Worm (Caenorhabditis elegans) whole organism, L4 larva: ENCODE data around the gene mif-1.
A peak's percentile ranks its signal among the peaks of the same experiment; 100 is the strongest.

Source experiments
- D1046.2 ChIP-seq: fragments of 200-800 bp; sonication (Bioruptor generic); IDR thresholded peaks from 2 replicates; pipeline ENCODE4 v1.3.6; 2022; ENCODE audit warnings: missing genetic modification characterization, missing compliant biosample characterization
- F10B5.3 ChIP-seq: sonication (generic microtip); optimal IDR thresholded peaks from 2 replicates; lab custom pipeline; 2016; ENCODE audit warnings: mild to moderate bottlenecking, missing genetic modification characterization, missing compliant biosample characterization
- F26F4.8 ChIP-seq: fragments of 200-800 bp; sonication (Bioruptor generic); conservative IDR thresholded peaks from 2 replicates; pipeline ENCODE4 v1.3.6; 2022; ENCODE audit warnings: missing genetic modification characterization, missing compliant biosample characterization
- F37D6.2 ChIP-seq: sonication (generic microtip); optimal IDR thresholded peaks from 2 replicates; lab custom pipeline; 2016; ENCODE audit warnings: mild to moderate bottlenecking, missing genetic modification characterization, missing compliant biosample characterization
- T26A8.4 ChIP-seq: fragments of 200-800 bp; sonication (Bioruptor generic); IDR thresholded peaks from 2 replicates; pipeline ENCODE4 v1.3.6; 2022; ENCODE audit warnings: missing genetic modification characterization, missing compliant biosample characterization
- aha-1 ChIP-seq: fragments of 150-350 bp; peaks from one replicate; lab custom pipeline; 2014; ENCODE audit warnings: missing biosample characterization, missing genetic modification characterization
- ceh-28 ChIP-seq: fragments of 150-350 bp; optimal IDR thresholded peaks from 2 replicates; lab custom pipeline; 2014; ENCODE audit warnings: missing biosample characterization, missing genetic modification reagents, missing genetic modification characterization
- ceh-62 ChIP-seq: sonication (generic microtip); optimal IDR thresholded peaks from 2 replicates; lab custom pipeline; 2017; ENCODE audit warnings: missing biosample characterization, missing genetic modification characterization
- daf-12 ChIP-seq: fragments of 150-350 bp; optimal IDR thresholded peaks from 2 replicates; lab custom pipeline; 2014; ENCODE audit warnings: missing biosample characterization, missing genetic modification reagents, missing genetic modification characterization
- daf-16 ChIP-seq, 3 experiments: sonication (generic microtip); optimal IDR thresholded peaks; 2 replicates each; lab custom pipeline; 2016 to 2017; ENCODE audit warnings: missing genetic modification characterization in 3 of 3, missing genetic modification reagents in 3 of 3, mild to moderate bottlenecking in 2 of 3, missing compliant biosample characterization in 2 of 3, missing biosample characterization in 1 of 3, moderate library complexity in 1 of 3
- daf-8 ChIP-seq: fragments of 200-800 bp; sonication (Bioruptor generic); IDR thresholded peaks from 2 replicates; pipeline ENCODE4 v1.3.6; 2022; ENCODE audit warnings: missing genetic modification characterization, missing compliant biosample characterization
- dmd-9 ChIP-seq: fragments of 200-800 bp; sonication (Bioruptor generic); IDR thresholded peaks from 2 replicates; pipeline ENCODE4 v1.3.6; 2022; ENCODE audit warnings: missing genetic modification reagents, missing genetic modification characterization, missing compliant biosample characterization
- dpl-1 ChIP-seq: fragments of 150-350 bp; optimal IDR thresholded peaks from 2 replicates; lab custom pipeline; 2014; ENCODE audit warnings: missing biosample characterization, missing genetic modification reagents, missing genetic modification characterization
- duxl-1 ChIP-seq: sonication (generic microtip); optimal IDR thresholded peaks from 2 replicates; lab custom pipeline; 2016; ENCODE audit warnings: mild to moderate bottlenecking, missing genetic modification characterization, moderate library complexity, missing compliant biosample characterization; ENCODE audit not compliant: poor library complexity
- egl-27 ChIP-seq: sonication (generic microtip); optimal IDR thresholded peaks from 3 replicates; lab custom pipeline; 2017; ENCODE audit warnings: missing biosample characterization, missing genetic modification reagents, missing genetic modification characterization
- egl-43 ChIP-seq: fragments of 200-800 bp; sonication (Bioruptor generic); IDR thresholded peaks from 2 replicates; pipeline ENCODE4 v1.3.6; 2022; ENCODE audit warnings: missing genetic modification reagents, missing genetic modification characterization, missing compliant biosample characterization
- fos-1 ChIP-seq: fragments of 150-350 bp; optimal IDR thresholded peaks from 2 replicates; lab custom pipeline; 2014; ENCODE audit warnings: missing biosample characterization, missing genetic modification characterization
- gei-8 ChIP-seq: fragments of 200-800 bp; sonication (Bioruptor generic); optimal IDR thresholded peaks from 2 replicates; lab custom pipeline; 2018; ENCODE audit warnings: mild to moderate bottlenecking, missing genetic modification characterization, missing compliant biosample characterization
- hif-1 ChIP-seq, 2 experiments: sonication (generic microtip); optimal IDR thresholded peaks; 2 replicates each; lab custom pipeline; 2016 to 2017; ENCODE audit warnings: missing compliant biosample characterization in 2 of 2, missing genetic modification characterization in 2 of 2, missing genetic modification reagents in 2 of 2, missing genotype in 2 of 2, mild to moderate bottlenecking in 1 of 2
- hlh-11 ChIP-seq: fragments of 200-800 bp; sonication (Bioruptor generic); optimal IDR thresholded peaks from 2 replicates; lab custom pipeline; 2018; ENCODE audit warnings: mild to moderate bottlenecking, missing genetic modification characterization, missing compliant biosample characterization
- hmg-1.1 ChIP-seq: fragments of 200-800 bp; sonication (Bioruptor generic); IDR thresholded peaks from 2 replicates; pipeline ENCODE4 v1.3.6; 2022; ENCODE audit warnings: missing genetic modification reagents, missing genetic modification characterization, missing compliant biosample characterization
- lin-1 ChIP-seq: fragments of 200-800 bp; sonication (Bioruptor generic); IDR thresholded peaks from 2 replicates; pipeline ENCODE4 v1.3.6; 2022; ENCODE audit warnings: missing genetic modification reagents, missing genetic modification characterization, missing compliant biosample characterization
- lin-29 ChIP-seq: fragments of 200-800 bp; sonication (Bioruptor generic); IDR thresholded peaks from 2 replicates; pipeline ENCODE4 v1.3.6; 2022; ENCODE audit warnings: missing genetic modification reagents, missing genetic modification characterization, missing compliant biosample characterization
- lin-38 ChIP-seq: fragments of 200-800 bp; sonication (Bioruptor generic); IDR thresholded peaks from 2 replicates; pipeline ENCODE4 v1.3.6; 2022; ENCODE audit warnings: missing genetic modification reagents, missing genetic modification characterization, missing compliant biosample characterization
- lin-39 ChIP-seq: fragments of 150-350 bp; optimal IDR thresholded peaks from 2 replicates; lab custom pipeline; 2014; ENCODE audit warnings: missing biosample characterization, missing genetic modification reagents, missing genetic modification characterization
- mdl-1 ChIP-seq, 2 experiments: fragments of 150-350 bp in 1 of 2; sonication (generic microtip) in 1 of 2; optimal IDR thresholded peaks; 2 replicates each; lab custom pipeline; 2014 to 2017; ENCODE audit warnings: missing biosample characterization in 2 of 2, missing genetic modification characterization in 2 of 2
- mes-2 ChIP-seq: sonication (generic microtip); optimal IDR thresholded peaks from 2 replicates; lab custom pipeline; 2016; ENCODE audit warnings: missing genotype, mild to moderate bottlenecking, missing genetic modification characterization, missing compliant biosample characterization; ENCODE audit not compliant: poor library complexity, severe bottlenecking
- mxl-2 ChIP-seq: fragments of 200-800 bp; sonication (Bioruptor generic); conservative IDR thresholded peaks from 2 replicates; pipeline ENCODE4 v1.3.6; 2022; ENCODE audit warnings: missing genetic modification reagents, missing genetic modification characterization, missing compliant biosample characterization
- nhr-11 ChIP-seq: fragments of 150-350 bp; optimal IDR thresholded peaks from 2 replicates; lab custom pipeline; 2014; ENCODE audit warnings: missing biosample characterization, missing genetic modification characterization
- nhr-25 ChIP-seq: sonication (generic microtip); optimal IDR thresholded peaks from 2 replicates; lab custom pipeline; 2017; ENCODE audit warnings: missing genetic modification characterization, mild to moderate bottlenecking, missing compliant biosample characterization, antibody characterized with exemption, moderate library complexity, borderline replicate concordance; ENCODE audit not compliant: insufficient read depth
- nhr-41 ChIP-seq: fragments of 200-800 bp; sonication (Bioruptor generic); IDR thresholded peaks from 2 replicates; pipeline ENCODE4 v1.3.6; 2022; ENCODE audit warnings: missing genetic modification reagents, missing genetic modification characterization, missing compliant biosample characterization
- pha-4 ChIP-seq, 2 experiments: fragments of 150-350 bp in 1 of 2; fragments of 200-800 bp in 1 of 2; sonication (Bioruptor generic) in 1 of 2; IDR thresholded peaks in 1 of 2; optimal IDR thresholded peaks in 1 of 2; 2 replicates each; pipeline versions ENCODE4 v1.3.6 to Lab custom; 2014 to 2022; ENCODE audit warnings: missing genetic modification characterization in 2 of 2, missing genetic modification reagents in 2 of 2, missing biosample characterization in 1 of 2, missing compliant biosample characterization in 1 of 2
- pqm-1 ChIP-seq: sonication (generic microtip); optimal IDR thresholded peaks from 2 replicates; lab custom pipeline; 2017; ENCODE audit warnings: missing biosample characterization, missing genetic modification characterization
- rbr-2 ChIP-seq: sonication (generic microtip); optimal IDR thresholded peaks from 2 replicates; lab custom pipeline; 2016; ENCODE audit warnings: missing genotype, missing genetic modification characterization, missing compliant biosample characterization
- sdz-12 ChIP-seq: fragments of 200-800 bp; sonication (Bioruptor generic); optimal IDR thresholded peaks from 2 replicates; lab custom pipeline; 2018; ENCODE audit warnings: mild to moderate bottlenecking, missing genetic modification characterization, missing compliant biosample characterization
- set-16 ChIP-seq: fragments of 200-800 bp; sonication (Bioruptor generic); IDR thresholded peaks from 2 replicates; pipeline ENCODE4 v1.3.6; 2022; ENCODE audit warnings: missing genetic modification reagents, missing genetic modification characterization, missing compliant biosample characterization
- snpc-1.2 ChIP-seq: fragments of 200-800 bp; sonication (Bioruptor generic); IDR thresholded peaks from 2 replicates; pipeline ENCODE4 v1.3.6; 2022; ENCODE audit warnings: missing genetic modification reagents, missing genetic modification characterization, missing compliant biosample characterization
- unc-130 ChIP-seq: sonication (generic microtip); optimal IDR thresholded peaks from 2 replicates; lab custom pipeline; 2016; ENCODE audit warnings: missing genetic modification reagents, missing genetic modification characterization, missing compliant biosample characterization
- unc-62 ChIP-seq, 3 experiments: fragments of 150-350 bp in 1 of 3; sonication (generic microtip); optimal IDR thresholded peaks in 2 of 3; peaks in 1 of 3; 1 replicate in 1 of 3; 2 replicates in 2 of 3; lab custom pipeline; 2014 to 2017; ENCODE audit warnings: missing biosample characterization in 3 of 3, missing genetic modification characterization in 3 of 3, missing genetic modification reagents in 3 of 3, missing genotype in 1 of 3
- zag-1 ChIP-seq: fragments of 150-350 bp; optimal IDR thresholded peaks from 2 replicates; lab custom pipeline; 2014; ENCODE audit warnings: missing biosample characterization, missing genetic modification characterization
- ztf-11 ChIP-seq: fragments of 150-350 bp; optimal IDR thresholded peaks from 2 replicates; lab custom pipeline; 2014; ENCODE audit warnings: missing biosample characterization, missing genetic modification characterization

The mif-1 gene

DNA sequence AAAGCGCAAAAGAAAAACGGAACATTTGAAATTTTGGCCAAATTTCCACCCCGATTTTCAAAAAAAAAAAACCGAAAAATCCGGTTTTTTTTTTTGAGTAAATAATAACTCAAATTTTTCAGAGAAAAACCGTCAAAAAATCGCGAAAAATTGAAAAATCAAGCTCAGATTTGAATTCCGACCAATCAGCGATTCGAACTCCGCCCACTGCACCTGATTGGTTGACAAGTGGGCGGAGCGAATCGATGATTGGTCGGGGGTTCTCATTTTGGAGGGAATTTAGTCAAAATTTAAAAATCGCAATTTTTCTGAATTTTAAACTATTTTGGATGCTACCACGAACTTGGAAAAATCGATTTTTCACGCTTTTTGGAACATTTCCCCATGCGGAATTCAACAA lies 18.9 kb upstream of the mif-1 start:
- no peak for TF ChIP-seq nhr-25
- TF ChIP-seq lin-1 (GFP tag; lab: Robert Waterston, UW): no peak
- no peak for TF ChIP-seq hmg-1.1
- no peak for TF ChIP-seq dpl-1
- TF ChIP-seq egl-27: no peak
- TF ChIP-seq lin-39 (tag; lab: Kevin White, UChicago): no peak
- TF ChIP-seq pqm-1 (tag; lab: Kevin White, UChicago): no peak
- TF ChIP-seq F26F4.8 (GFP tag; lab: Robert Waterston, UW): no peak
- TF ChIP-seq egl-43 (GFP tag; lab: Robert Waterston, UW): no peak
- TF ChIP-seq zag-1 (tag; lab: Kevin White, UChicago): no peak
- no peak for TF ChIP-seq dmd-9 (GFP tag; lab: Robert Waterston, UW)
- no peak for TF ChIP-seq set-16
- TF ChIP-seq rbr-2 (tag; lab: Kevin White, UChicago): no peak
- TF ChIP-seq F10B5.3 (tag; lab: Kevin White, UChicago): no peak
- TF ChIP-seq ceh-62 (tag; lab: Kevin White, UChicago): no peak
- no peak for TF ChIP-seq daf-16 (GFP tag; optimal IDR thresholded peaks at IDR 0.05; lab: Kevin White, UChicago)
- no peak for TF ChIP-seq daf-16 (tag; optimal IDR thresholded peaks at IDR 0.05; lab: Kevin White, UChicago)
- TF ChIP-seq daf-8 (GFP tag; lab: Robert Waterston, UW): no peak
- no peak for TF ChIP-seq hlh-11
- no peak for TF ChIP-seq nhr-11 (tag; lab: Kevin White, UChicago)
- TF ChIP-seq T26A8.4 (GFP tag; lab: Robert Waterston, UW): no peak

DNA sequence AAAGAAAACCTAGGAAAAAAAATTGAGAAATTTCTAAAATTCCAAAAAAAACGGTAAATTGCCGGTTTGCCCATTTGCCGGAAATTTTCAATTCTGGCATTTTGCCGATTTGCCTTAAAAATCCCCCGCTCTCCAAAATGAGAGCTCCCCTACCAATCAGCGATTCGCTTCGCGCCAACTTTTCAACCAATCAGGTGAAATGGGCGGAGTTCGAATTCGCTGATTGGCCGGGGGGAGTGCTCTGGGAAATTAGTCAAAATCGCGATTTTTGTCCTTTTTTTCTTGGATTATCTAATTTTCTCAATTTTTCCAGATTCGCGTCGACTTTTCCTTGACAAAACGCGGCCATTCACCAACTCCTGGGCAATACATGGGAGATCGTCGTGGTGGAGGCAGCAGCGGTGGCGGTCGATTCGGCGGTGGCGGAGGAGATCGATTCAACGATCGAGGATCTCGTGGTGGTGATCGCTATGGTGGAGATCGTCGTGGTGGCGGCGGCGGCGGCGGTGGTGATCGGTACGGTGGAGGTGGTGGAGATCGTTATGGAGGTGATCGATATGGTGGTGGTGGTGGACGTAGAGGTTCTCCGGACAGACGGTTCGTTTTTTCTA lies 18.3 kb upstream of the mif-1 start:
- no peak for TF ChIP-seq F37D6.2 (tag; lab: Kevin White, UChicago)
- TF ChIP-seq fos-1 (tag; lab: Kevin White, UChicago): no peak
- TF ChIP-seq aha-1 (tag; lab: Kevin White, UChicago): peak; percentile 24
- peak; percentile 7; the same call in 1 of the 2 replicates for TF ChIP-seq snpc-1.2
- no peak for TF ChIP-seq pha-4 (GFP tag; IDR thresholded peaks at IDR 0.05; lab: Robert Waterston, UW)
- TF ChIP-seq pha-4 (tag; optimal IDR thresholded peaks at IDR 0.05; lab: Kevin White, UChicago): no peak
- peak; percentile 91 for TF ChIP-seq set-16
- peak; percentile 13 for TF ChIP-seq gei-8 (GFP tag; lab: Kevin White, UChicago)

DNA sequence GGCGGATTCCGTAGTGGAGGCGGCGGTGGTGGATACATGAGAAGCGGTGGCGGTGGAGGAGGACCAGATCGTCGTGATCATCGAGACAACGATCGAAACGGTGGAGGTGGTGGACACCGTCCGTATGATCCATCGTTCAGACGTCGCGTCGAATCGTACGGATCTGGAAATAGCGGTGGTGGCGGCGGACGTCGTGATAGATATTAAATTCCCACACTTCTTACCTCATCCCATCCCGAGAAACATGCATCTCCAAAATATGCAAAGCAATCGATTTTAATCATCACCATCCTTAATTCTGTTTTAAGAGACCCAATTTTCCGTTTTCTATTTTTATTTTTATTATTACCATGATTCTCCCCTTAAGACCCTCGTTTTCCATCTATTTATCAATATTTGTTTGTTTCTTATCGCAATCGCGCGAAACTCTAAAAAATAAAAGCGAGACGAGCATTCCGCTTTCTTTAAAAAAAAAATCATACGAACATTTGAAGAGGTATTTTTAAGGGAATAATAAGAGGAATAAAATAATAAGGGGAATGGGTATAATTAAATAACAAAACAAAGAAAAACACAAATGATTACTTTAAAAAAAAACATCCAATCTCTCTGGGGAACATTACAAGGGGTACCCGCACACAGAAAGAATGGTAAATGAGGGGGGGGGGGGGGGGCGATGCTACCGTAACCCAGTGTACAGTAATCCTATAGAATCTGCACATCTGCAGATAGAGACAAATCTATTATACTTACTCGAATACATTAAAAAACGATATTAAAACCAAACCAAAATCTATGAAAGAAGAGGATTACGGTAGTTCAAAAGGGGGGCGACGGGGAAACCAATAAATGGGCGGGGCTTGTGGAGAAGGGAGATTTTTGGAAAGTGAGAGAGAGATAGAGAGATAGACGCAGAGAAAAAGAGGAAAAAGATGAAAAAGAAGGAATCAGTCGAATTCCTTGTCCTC lies 17.1 kb upstream of the mif-1 start:
- TF ChIP-seq lin-29 (GFP tag; lab: Robert Waterston, UW) (no peak), nhr-41 (GFP tag; lab: Robert Waterston, UW) (no peak), unc-130 (GFP tag; lab: Kevin White, UChicago) (peak; percentile 4), unc-62 (GFP tag; optimal IDR thresholded peaks at IDR 0.05 in 1 of 2; lab: Kevin White, UChicago) (no peak), unc-62 (tag; optimal IDR thresholded peaks at IDR 0.05; lab: Kevin White, UChicago) (no peak), ceh-62 (tag; lab: Kevin White, UChicago) (no peak), mes-2 (tag; lab: Kevin White, UChicago) (peak; percentile 40), duxl-1 (tag; lab: Kevin White, UChicago) (no peak), daf-12 (tag; lab: Kevin White, UChicago) (no peak), sdz-12 (GFP tag; lab: Kevin White, UChicago) (peak; percentile 32), mdl-1 (tag; optimal IDR thresholded peaks at IDR 0.05; lab: Kevin White, UChicago) (no peak), gei-8 (GFP tag; lab: Kevin White, UChicago) (peak; percentile 22), D1046.2 (0 out of 2 replicates have a peak, but pooled peaks have one; percentile 17), ztf-11 (tag; lab: Kevin White, UChicago) (no peak), pha-4 (GFP tag; IDR thresholded peaks at IDR 0.05; lab: Robert Waterston, UW) (peak; percentile 27; the same call in 1 of the 2 replicates), pha-4 (tag; optimal IDR thresholded peaks at IDR 0.05; lab: Kevin White, UChicago) (no peak), ceh-28 (tag; lab: Kevin White, UChicago) (no peak), daf-16 (GFP tag; optimal IDR thresholded peaks at IDR 0.05; lab: Kevin White, UChicago) (peak in 1 of 2 experiments; percentile 25), daf-16 (tag; optimal IDR thresholded peaks at IDR 0.05; lab: Kevin White, UChicago) (peak; percentile 57), set-16 (peak; percentile 56; the same call in 1 of the 2 replicates), hif-1 (tag; optimal IDR thresholded peaks at IDR 0.05; lab: Kevin White, UChicago) (peak in 1 of 2 experiments; percentile 30), lin-38 (GFP tag; lab: Robert Waterston, UW) (peak; percentile 53), hmg-1.1 (peak; percentile 41; the same call in 1 of the 2 replicates), mxl-2 (GFP tag; lab: Robert Waterston, UW) (no peak), hlh-11 (peak; percentile 4)
